Worm (Caenorhabditis elegans) whole organism, young adult: Measurements from ENCODE around the gene slcr-46.1.
A peak's percentile ranks its signal among the peaks of the same experiment; 100 is the strongest.

ENCODE experiments used
- C17E4.6 ChIP-seq: fragments of 200-800 bp; sonication (Bioruptor generic); IDR thresholded peaks from 2 replicates; pipeline ENCODE4 v1.3.6; 2022; ENCODE audit warnings: missing genetic modification reagents, missing genetic modification characterization, missing compliant biosample characterization
- F22D6.2 ChIP-seq: sonication (generic microtip); optimal IDR thresholded peaks from 2 replicates; lab custom pipeline; 2016; ENCODE audit warnings: mild to moderate bottlenecking, missing genetic modification characterization, missing compliant biosample characterization
- F52B5.7 ChIP-seq: sonication (generic microtip); optimal IDR thresholded peaks from 2 replicates; lab custom pipeline; 2016; ENCODE audit warnings: mild to moderate bottlenecking, missing genetic modification characterization, missing compliant biosample characterization
- F57C9.4 ChIP-seq: sonication (generic microtip); optimal IDR thresholded peaks from 2 replicates; lab custom pipeline; 2017; ENCODE audit warnings: mild to moderate bottlenecking, missing genetic modification characterization, missing compliant biosample characterization
- K11D2.4 ChIP-seq: fragments of 200-800 bp; sonication (Bioruptor generic); IDR thresholded peaks from 2 replicates; pipeline ENCODE4 v1.3.6; 2022; ENCODE audit warnings: missing genetic modification reagents, missing genetic modification characterization, missing compliant biosample characterization
- K12H6.12 ChIP-seq: fragments of 200-800 bp; sonication (Bioruptor generic); optimal IDR thresholded peaks from 2 replicates; lab custom pipeline; 2018; ENCODE audit warnings: mild to moderate bottlenecking, missing genetic modification characterization, missing compliant biosample characterization
- T07F8.4 ChIP-seq: sonication (generic microtip); optimal IDR thresholded peaks from 2 replicates; lab custom pipeline; 2016; ENCODE audit warnings: mild to moderate bottlenecking, missing genetic modification characterization, moderate library complexity, missing compliant biosample characterization
- Y53G8AR.9 ChIP-seq: fragments of 200-800 bp; sonication (Bioruptor generic); conservative IDR thresholded peaks from 2 replicates; pipeline ENCODE4 v1.3.6; 2022; ENCODE audit warnings: missing genetic modification reagents, missing genetic modification characterization, missing compliant biosample characterization
- Y79H2A.3 ChIP-seq: fragments of 200-800 bp; sonication (Bioruptor generic); conservative IDR thresholded peaks from 2 replicates; pipeline ENCODE4 v1.3.6; 2022; ENCODE audit warnings: missing genetic modification reagents, missing genetic modification characterization, missing compliant biosample characterization
- Y95B8A.8 ChIP-seq: fragments of 200-800 bp; sonication (Bioruptor generic); IDR thresholded peaks from 2 replicates; pipeline ENCODE4 v1.3.6; 2022; ENCODE audit warnings: missing genetic modification reagents, missing genetic modification characterization, missing compliant biosample characterization
- akir-1 ChIP-seq: fragments of 200-800 bp; sonication (Bioruptor generic); optimal IDR thresholded peaks from 2 replicates; lab custom pipeline; 2018; ENCODE audit warnings: mild to moderate bottlenecking, missing genetic modification characterization, moderate library complexity, missing compliant biosample characterization
- athp-1 ChIP-seq: sonication (generic microtip); optimal IDR thresholded peaks from 2 replicates; lab custom pipeline; 2017; ENCODE audit warnings: mild to moderate bottlenecking, missing genetic modification characterization, missing compliant biosample characterization
- attf-5 ChIP-seq: fragments of 200-800 bp; sonication (Bioruptor generic); optimal IDR thresholded peaks from 2 replicates; lab custom pipeline; 2018; ENCODE audit warnings: mild to moderate bottlenecking, missing genetic modification characterization, missing compliant biosample characterization
- bed-1 ChIP-seq: fragments of 200-800 bp; sonication (Bioruptor generic); IDR thresholded peaks from 2 replicates; pipeline ENCODE4 v1.3.6; 2022; ENCODE audit warnings: missing genetic modification reagents, missing genetic modification characterization, missing compliant biosample characterization
- bed-2 ChIP-seq: fragments of 200-800 bp; sonication (Bioruptor generic); IDR thresholded peaks from 2 replicates; pipeline ENCODE4 v1.3.6; 2022; ENCODE audit warnings: missing genetic modification reagents, missing genetic modification characterization, missing compliant biosample characterization
- cebp-1 ChIP-seq, 2 experiments: fragments of 200-800 bp in 1 of 2; sonication (Bioruptor generic) in 1 of 2; sonication (generic microtip) in 1 of 2; IDR thresholded peaks in 1 of 2; optimal IDR thresholded peaks in 1 of 2; 2 replicates each; pipeline versions ENCODE4 v1.3.6 to Lab custom; 2017 to 2022; ENCODE audit warnings: missing compliant biosample characterization in 2 of 2, missing genetic modification characterization in 2 of 2, mild to moderate bottlenecking in 1 of 2, missing genetic modification reagents in 1 of 2, moderate library complexity in 1 of 2
- cebp-2 ChIP-seq: fragments of 200-800 bp; sonication (Bioruptor generic); IDR thresholded peaks from 2 replicates; pipeline ENCODE4 v1.3.6; 2022; ENCODE audit warnings: missing genetic modification characterization, missing compliant biosample characterization
- ceh-27 ChIP-seq: fragments of 200-800 bp; sonication (Bioruptor generic); optimal IDR thresholded peaks from 2 replicates; lab custom pipeline; 2018; ENCODE audit warnings: mild to moderate bottlenecking, missing genetic modification characterization, moderate library complexity, missing compliant biosample characterization
- ceh-79 ChIP-seq: sonication (generic microtip); optimal IDR thresholded peaks from 2 replicates; lab custom pipeline; 2017; ENCODE audit warnings: mild to moderate bottlenecking, missing genetic modification characterization, missing compliant biosample characterization
- chd-7 ChIP-seq: sonication (generic microtip); optimal IDR thresholded peaks from 2 replicates; lab custom pipeline; 2016; ENCODE audit warnings: mild to moderate bottlenecking, missing genetic modification characterization, moderate library complexity, missing compliant biosample characterization
- dox-1 ChIP-seq: fragments of 200-800 bp; sonication (Bioruptor generic); IDR thresholded peaks from 2 replicates; pipeline ENCODE4 v1.3.6; 2022; ENCODE audit warnings: missing genetic modification reagents, missing genetic modification characterization, missing compliant biosample characterization
- dpff-1 ChIP-seq: sonication (generic microtip); optimal IDR thresholded peaks from 2 replicates; lab custom pipeline; 2017; ENCODE audit warnings: mild to moderate bottlenecking, missing genetic modification characterization, missing compliant biosample characterization
- egl-18 ChIP-seq: fragments of 200-800 bp; sonication (Bioruptor generic); IDR thresholded peaks from 2 replicates; pipeline ENCODE4 v1.3.6; 2022; ENCODE audit warnings: missing genetic modification reagents, missing genetic modification characterization, missing compliant biosample characterization
- egl-44 ChIP-seq: fragments of 200-800 bp; sonication (Bioruptor generic); IDR thresholded peaks from 2 replicates; pipeline ENCODE4 v1.3.6; 2022; ENCODE audit warnings: missing genetic modification reagents, missing genetic modification characterization, missing compliant biosample characterization
- ekl-4 ChIP-seq: fragments of 200-800 bp; sonication (Bioruptor generic); IDR thresholded peaks from 2 replicates; pipeline ENCODE4 v1.3.6; 2022; ENCODE audit warnings: missing genetic modification reagents, missing genetic modification characterization, missing compliant biosample characterization
- ets-4 ChIP-seq: fragments of 200-800 bp; sonication (Bioruptor generic); optimal IDR thresholded peaks from 2 replicates; lab custom pipeline; 2018; ENCODE audit warnings: mild to moderate bottlenecking, missing genetic modification characterization, missing compliant biosample characterization
- hsf-1 ChIP-seq: fragments of 200-800 bp; sonication (Bioruptor generic); IDR thresholded peaks from 2 replicates; pipeline ENCODE4 v1.3.6; 2022; ENCODE audit warnings: missing genetic modification reagents, missing genetic modification characterization, missing compliant biosample characterization
- let-526 ChIP-seq: fragments of 200-800 bp; sonication (Bioruptor generic); IDR thresholded peaks from 2 replicates; pipeline ENCODE4 v1.3.6; 2022; ENCODE audit warnings: missing genetic modification reagents, missing genetic modification characterization, missing compliant biosample characterization
- let-607 ChIP-seq, 2 experiments: fragments of 200-800 bp in 1 of 2; sonication (Bioruptor generic) in 1 of 2; sonication (generic microtip) in 1 of 2; optimal IDR thresholded peaks; 2 replicates each; lab custom pipeline; 2016 to 2018; ENCODE audit warnings: mild to moderate bottlenecking in 2 of 2, missing compliant biosample characterization in 2 of 2, missing genetic modification characterization in 2 of 2, moderate library complexity in 2 of 2, missing genotype in 1 of 2
- lin-26 ChIP-seq: fragments of 200-800 bp; sonication (Bioruptor generic); IDR thresholded peaks from 2 replicates; pipeline ENCODE4 v1.3.6; 2022; ENCODE audit warnings: missing genetic modification reagents, missing genetic modification characterization, missing compliant biosample characterization
- lin-35 ChIP-seq, 3 experiments: fragments of 150-350 bp in 2 of 3; sonication (generic microtip) in 1 of 3; optimal IDR thresholded peaks; 2 replicates each; lab custom pipeline; 2014 to 2018; ENCODE audit warnings: missing biosample characterization in 3 of 3, missing genetic modification characterization in 3 of 3, missing genetic modification reagents in 3 of 3
- lsl-1 ChIP-seq: fragments of 200-800 bp; sonication (Bioruptor generic); optimal IDR thresholded peaks from 2 replicates; lab custom pipeline; 2018; ENCODE audit warnings: mild to moderate bottlenecking, missing genetic modification characterization, moderate library complexity, missing compliant biosample characterization
- madf-6 ChIP-seq: fragments of 200-800 bp; sonication (Bioruptor generic); IDR thresholded peaks from 2 replicates; pipeline ENCODE4 v1.3.6; 2022; ENCODE audit warnings: missing genetic modification reagents, missing genetic modification characterization, missing compliant biosample characterization
- mes-4 ChIP-seq: sonication (generic microtip); optimal IDR thresholded peaks from 2 replicates; lab custom pipeline; 2016; ENCODE audit warnings: missing genotype, missing genetic modification characterization, missing compliant biosample characterization
- nhr-90 ChIP-seq: sonication (generic microtip); optimal IDR thresholded peaks from 2 replicates; lab custom pipeline; 2016; ENCODE audit warnings: missing genotype, mild to moderate bottlenecking, missing genetic modification characterization, missing compliant biosample characterization
- repo-1 ChIP-seq: sonication (generic microtip); optimal IDR thresholded peaks from 2 replicates; lab custom pipeline; 2017; ENCODE audit warnings: mild to moderate bottlenecking, missing genetic modification characterization, missing compliant biosample characterization
- sea-2 ChIP-seq: fragments of 200-800 bp; sonication (Bioruptor generic); IDR thresholded peaks from 2 replicates; pipeline ENCODE4 v1.3.6; 2022; ENCODE audit warnings: missing genetic modification characterization, missing compliant biosample characterization
- sptf-2 ChIP-seq: fragments of 200-800 bp; sonication (Bioruptor generic); optimal IDR thresholded peaks from 2 replicates; lab custom pipeline; 2018; ENCODE audit warnings: mild to moderate bottlenecking, missing genetic modification characterization, missing compliant biosample characterization
- tbx-9 ChIP-seq: sonication (generic microtip); optimal IDR thresholded peaks from 2 replicates; lab custom pipeline; 2016; ENCODE audit warnings: borderline replicate concordance, missing genetic modification characterization, inconsistent platforms, missing compliant biosample characterization
- zfh-2 ChIP-seq: fragments of 200-800 bp; sonication (Bioruptor generic); conservative IDR thresholded peaks from 2 replicates; pipeline ENCODE4 v1.3.6; 2022; ENCODE audit warnings: missing genetic modification reagents, missing genetic modification characterization, missing compliant biosample characterization
- zim-3 ChIP-seq: sonication (generic microtip); optimal IDR thresholded peaks from 2 replicates; lab custom pipeline; 2017; ENCODE audit warnings: mild to moderate bottlenecking, missing genetic modification characterization, moderate library complexity, missing compliant biosample characterization
- ztf-25 ChIP-seq: fragments of 200-800 bp; sonication (Bioruptor generic); IDR thresholded peaks from 2 replicates; pipeline ENCODE4 v1.3.6; 2022; ENCODE audit warnings: missing genetic modification reagents, missing genetic modification characterization, missing compliant biosample characterization

The slcr-46.1 gene

ce11 chrX:4604185-4604584, 28.0 kb upstream of the slcr-46.1 start:
- no peak for TF ChIP-seq cebp-1 (GFP tag; IDR thresholded peaks at IDR 0.05; lab: Robert Waterston, UW)
- TF ChIP-seq cebp-1 (tag; optimal IDR thresholded peaks at IDR 0.05; lab: Kevin White, UChicago), result no peak
- TF ChIP-seq ceh-79 (tag; lab: Kevin White, UChicago), result no peak
- TF ChIP-seq Y95B8A.8 (GFP tag; lab: Robert Waterston, UW), result no peak
- TF ChIP-seq ets-4 (GFP tag; lab: Kevin White, UChicago), result no peak
- TF ChIP-seq Y79H2A.3, result no peak
- no peak for TF ChIP-seq bed-1 (GFP tag; lab: Robert Waterston, UW)
- TF ChIP-seq ztf-25 (GFP tag; lab: Robert Waterston, UW), result no peak
- no peak for TF ChIP-seq T07F8.4 (tag; lab: Kevin White, UChicago)
- no peak for TF ChIP-seq athp-1 (tag; lab: Kevin White, UChicago)
- no peak for TF ChIP-seq mes-4 (tag; lab: Kevin White, UChicago)
- TF ChIP-seq tbx-9 (tag; lab: Kevin White, UChicago), result no peak
- TF ChIP-seq egl-44 (GFP tag; lab: Robert Waterston, UW), result no peak
- TF ChIP-seq, all 124 proteins: peak for 0

- TF ChIP-seq F22D6.2 (tag; lab: Kevin White, UChicago) (no peak), cebp-2 (GFP tag; lab: Robert Waterston, UW) (no peak)
These were observed 26.3 kb upstream of the slcr-46.1 start, which contains the start of gene spat-3 for ce11 chrX:4605828-4606227. spat-3 (minus strand) TSS chrX:4605928.

- TF ChIP-seq bed-2 (GFP tag; lab: Robert Waterston, UW) (0 out of 2 replicates have a peak, but pooled peaks have one; percentile 44), chd-7 (tag; lab: Kevin White, UChicago) (peak; percentile 98), hsf-1 (GFP tag; lab: Robert Waterston, UW) (0 out of 2 replicates have a peak, but pooled peaks have one; percentile 31), ets-4 (GFP tag; lab: Kevin White, UChicago) (peak; percentile 96), sea-2 (GFP tag; lab: Robert Waterston, UW) (0 out of 2 replicates have a peak, but pooled peaks have one; percentile 30), lsl-1 (peak; percentile 22), egl-18 (GFP tag; lab: Robert Waterston, UW) (peak; percentile 75; the same call in 1 of the 2 replicates), repo-1 (tag; lab: Kevin White, UChicago) (peak; percentile 90), F57C9.4 (tag; lab: Kevin White, UChicago) (peak; percentile 68), lin-35 (GFP tag; optimal IDR thresholded peaks at IDR 0.05; lab: Kevin White, UChicago) (peak in 1 of 3 experiments; percentile 54), ekl-4 (peak; percentile 85), K12H6.12 (peak; percentile 78), akir-1 (peak; percentile 92), let-607 (tag; optimal IDR thresholded peaks at IDR 0.05; lab: Kevin White, UChicago) (peak in 1 of 2 experiments; percentile 92), zfh-2 (GFP tag; lab: Robert Waterston, UW) (peak; percentile 99), ceh-79 (tag; lab: Kevin White, UChicago) (peak; percentile 72), Y95B8A.8 (GFP tag; lab: Robert Waterston, UW) (peak; percentile 66; the same call in 1 of the 2 replicates), dpff-1 (peak; percentile 65), F22D6.2 (tag; lab: Kevin White, UChicago) (peak; percentile 64), F52B5.7 (peak; percentile 85), cebp-1 (GFP tag; IDR thresholded peaks at IDR 0.05; lab: Robert Waterston, UW) (peak; percentile 75), cebp-1 (tag; optimal IDR thresholded peaks at IDR 0.05; lab: Kevin White, UChicago) (peak; percentile 95), Y53G8AR.9 (GFP tag; lab: Robert Waterston, UW) (peak; percentile 88), lin-26 (GFP tag; lab: Robert Waterston, UW) (peak; percentile 66; the same call in 1 of the 2 replicates), zim-3 (tag; lab: Kevin White, UChicago) (peak; percentile 64), let-526 (GFP tag; lab: Robert Waterston, UW) (0 out of 2 replicates have a peak, but pooled peaks have one; percentile 30), K11D2.4 (GFP tag; lab: Robert Waterston, UW) (peak; percentile 92), sptf-2 (GFP tag; lab: Kevin White, UChicago) (peak; percentile 67), madf-6 (GFP tag; lab: Robert Waterston, UW) (0 out of 2 replicates have a peak, but pooled peaks have one; percentile 46), dox-1 (peak; percentile 97), C17E4.6 (GFP tag; lab: Robert Waterston, UW) (peak; percentile 49), attf-5 (GFP tag; lab: Kevin White, UChicago) (peak; percentile 93), nhr-90 (peak; percentile 31), ceh-27 (GFP tag; lab: Kevin White, UChicago) (peak; percentile 89)
These were observed 25.7 kb upstream of the slcr-46.1 start for ce11 chrX:4606389-4606880.
